Worm (Caenorhabditis elegans) whole organism, L2 larva: Measurements from ENCODE around the gene F35D11.4.

Experiments
- aly-2 ChIP-seq: fragments of 150-350 bp; optimal IDR thresholded peaks from 2 replicates; lab custom pipeline; 2014; ENCODE audit warnings: missing biosample characterization, missing genetic modification characterization
- ama-1 ChIP-seq: fragments of 150-350 bp; optimal IDR thresholded peaks from 2 replicates; lab custom pipeline; 2018; ENCODE audit warnings: inconsistent platforms
- blmp-1 ChIP-seq: sonication (generic microtip); optimal IDR thresholded peaks from 2 replicates; lab custom pipeline; 2017; ENCODE audit warnings: missing genetic modification characterization, mild to moderate bottlenecking, missing compliant biosample characterization, antibody characterized with exemption, moderate library complexity; ENCODE audit not compliant: insufficient read depth
- crh-2 ChIP-seq: sonication (generic microtip); optimal IDR thresholded peaks from 2 replicates; lab custom pipeline; 2017; ENCODE audit warnings: missing biosample characterization, missing genetic modification characterization
- elt-3 ChIP-seq: sonication (generic microtip); optimal IDR thresholded peaks from 2 replicates; lab custom pipeline; 2017; ENCODE audit warnings: missing biosample characterization, missing genetic modification characterization
- lsy-2 ChIP-seq, 2 experiments: fragments of 150-350 bp in 1 of 2; sonication (generic microtip) in 1 of 2; optimal IDR thresholded peaks; 2 replicates each; lab custom pipeline; 2014 to 2017; ENCODE audit warnings: missing biosample characterization in 2 of 2, missing genetic modification characterization in 2 of 2
- mab-5 ChIP-seq: fragments of 150-350 bp; optimal IDR thresholded peaks from 2 replicates; lab custom pipeline; 2014; ENCODE audit warnings: missing biosample characterization, missing genetic modification characterization
- nhr-23 ChIP-seq: fragments of 150-350 bp; optimal IDR thresholded peaks from 2 replicates; lab custom pipeline; 2014; ENCODE audit warnings: missing biosample characterization, missing genetic modification reagents, missing genetic modification characterization
- ztf-11 ChIP-seq: sonication (generic microtip); optimal IDR thresholded peaks from 2 replicates; lab custom pipeline; 2017; ENCODE audit warnings: missing biosample characterization, missing genetic modification characterization

DNA sequence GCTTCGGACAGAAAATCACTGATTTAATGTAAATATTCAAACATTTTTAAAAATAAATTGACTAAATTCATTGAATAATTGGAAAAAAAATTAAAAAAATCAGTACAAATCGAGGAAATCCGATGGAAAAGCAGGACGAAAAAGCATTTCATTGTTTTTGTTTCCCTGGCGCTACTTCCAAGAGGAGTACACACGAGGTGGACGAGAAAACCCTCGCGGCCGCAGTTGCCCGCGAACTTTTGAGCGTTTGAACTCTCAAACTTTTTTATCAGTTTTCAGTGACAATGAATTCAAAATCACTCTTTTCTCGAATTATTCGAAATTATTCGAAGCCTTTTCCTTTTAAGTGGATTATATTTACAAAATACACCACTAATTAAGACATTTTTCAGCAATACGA is at the start of gene F35D11.4:
- no peak for TF ChIP-seq blmp-1 (tag; lab: Kevin White, UChicago)
- peak; percentile 68 for TF ChIP-seq crh-2 (tag; lab: Kevin White, UChicago)
- no peak for TF ChIP-seq ama-1 (lab: Kevin White, UChicago)
- TF ChIP-seq lsy-2 (tag; optimal IDR thresholded peaks at IDR 0.05; lab: Kevin White, UChicago) = peak; percentile 42 to 81
- TF ChIP-seq ztf-11 (tag; lab: Kevin White, UChicago) = no peak
- no peak for TF ChIP-seq aly-2
- TF ChIP-seq elt-3 (tag; lab: Kevin White, UChicago) = no peak
- peak; percentile 6 for TF ChIP-seq mab-5 (tag; lab: Kevin White, UChicago)
- TF ChIP-seq nhr-23 (tag; lab: Kevin White, UChicago) = no peak
